Fruit fly (Drosophila melanogaster) whole organism, wandering third instar larva: ENCODE results near the gene trr.

ENCODE experiments used
- Abd-B ChIP-seq: fragments of >200 bp; optimal IDR thresholded peaks from 2 replicates; lab custom pipeline; 2017; ENCODE audit warnings: missing biosample characterization, missing genetic modification characterization
- CG32264 ChIP-seq: fragments of 200-800 bp; sonication (Bioruptor generic); optimal IDR thresholded peaks from 2 replicates; lab custom pipeline; 2016; ENCODE audit warnings: missing biosample characterization, missing genetic modification characterization
- CG9705 ChIP-seq: fragments of 200-800 bp; sonication (Bioruptor generic); optimal IDR thresholded peaks from 2 replicates; lab custom pipeline; 2018; ENCODE audit warnings: missing biosample characterization, mild to moderate bottlenecking, missing genetic modification characterization
- CrebA ChIP-seq: fragments of 200-800 bp; sonication (Bioruptor generic); optimal IDR thresholded peaks from 2 replicates; lab custom pipeline; 2016; ENCODE audit warnings: missing biosample characterization, mild to moderate bottlenecking, missing genetic modification characterization, borderline replicate concordance
- Dfd ChIP-seq: fragments of >200 bp; optimal IDR thresholded peaks from 2 replicates; lab custom pipeline; 2017; ENCODE audit warnings: missing biosample characterization, missing genetic modification characterization
- Dif ChIP-seq: fragments of 200-275, 200-300 bp; sonication (Bioruptor generic); optimal IDR thresholded peaks from 2 replicates; lab custom pipeline; 2018; ENCODE audit warnings: missing biosample characterization, missing genetic modification characterization; ENCODE audit not compliant: partially characterized antibody
- GATAd ChIP-seq: sonication (Bioruptor generic); optimal IDR thresholded peaks from 2 replicates; lab custom pipeline; 2016; ENCODE audit warnings: missing biosample characterization, missing genetic modification characterization
- HLH106 ChIP-seq: fragments of 200-800 bp; optimal IDR thresholded peaks from 3 replicates; lab custom pipeline; 2019; ENCODE audit warnings: missing biosample characterization, mild to moderate bottlenecking, missing genetic modification characterization, moderate library complexity
- Hnf4 ChIP-seq: fragments of 200-800 bp; sonication (Bioruptor generic); optimal IDR thresholded peaks from 2 replicates; lab custom pipeline; 2016; ENCODE audit warnings: missing biosample characterization, mild to moderate bottlenecking, missing genetic modification characterization
- Hr78 ChIP-seq: fragments of >200 bp; optimal IDR thresholded peaks from 2 replicates; lab custom pipeline; 2017; ENCODE audit warnings: missing biosample characterization, missing genetic modification characterization
- Hr83 ChIP-seq: fragments of 200-300 bp; sonication (Bioruptor generic); optimal IDR thresholded peaks from 2 replicates; lab custom pipeline; 2016; ENCODE audit warnings: missing biosample characterization, mild to moderate bottlenecking, missing genetic modification characterization, moderate library complexity; ENCODE audit not compliant: poor library complexity, severe bottlenecking
- Jra ChIP-seq: sonication (Bioruptor generic); optimal IDR thresholded peaks from 2 replicates; lab custom pipeline; 2016; ENCODE audit warnings: missing biosample characterization, missing genetic modification characterization
- Mio ChIP-seq: sonication (Bioruptor generic); optimal IDR thresholded peaks from 2 replicates; lab custom pipeline; 2016; ENCODE audit warnings: missing biosample characterization, missing genetic modification characterization
- Myc ChIP-seq: fragments of >200 bp; optimal IDR thresholded peaks from 2 replicates; lab custom pipeline; 2017
- N ChIP-seq: fragments of >200 bp; optimal IDR thresholded peaks from 2 replicates; lab custom pipeline; 2018; ENCODE audit warnings: missing biosample characterization, missing external identifiers, missing genetic modification characterization
- OdsH ChIP-seq: fragments of 200-800 bp; sonication (Bioruptor generic); optimal IDR thresholded peaks from 2 replicates; lab custom pipeline; 2016; ENCODE audit warnings: missing biosample characterization, mild to moderate bottlenecking, missing genetic modification characterization
- Rel ChIP-seq, 2 experiments: fragments of 200-800 bp; sonication (Bioruptor generic) in 1 of 2; optimal IDR thresholded peaks; 2 replicates in 1 of 2; 3 replicates in 1 of 2; lab custom pipeline; 2016 to 2019; ENCODE audit warnings: mild to moderate bottlenecking in 2 of 2, missing biosample characterization in 2 of 2, missing genetic modification characterization in 2 of 2, moderate library complexity in 1 of 2
- Sp1 ChIP-seq: fragments of 200-800 bp; sonication (Bioruptor generic); optimal IDR thresholded peaks from 3 replicates; lab custom pipeline; 2019; ENCODE audit warnings: missing biosample characterization, mild to moderate bottlenecking, missing genetic modification characterization, moderate library complexity
- Vsx2 ChIP-seq: fragments of 200-300, 225-300 bp; sonication (Bioruptor generic); optimal IDR thresholded peaks from 2 replicates; lab custom pipeline; 2018; ENCODE audit warnings: missing biosample characterization, missing genetic modification characterization; ENCODE audit not compliant: partially characterized antibody
- br ChIP-seq: fragments of 200-800 bp; sonication (Bioruptor generic); optimal IDR thresholded peaks from 2 replicates; lab custom pipeline; 2016; ENCODE audit warnings: missing biosample characterization, missing genetic modification characterization
- brk ChIP-seq: fragments of 200-800 bp; sonication (Bioruptor generic); optimal IDR thresholded peaks from 2 replicates; lab custom pipeline; 2016; ENCODE audit warnings: missing biosample characterization, mild to moderate bottlenecking, missing genetic modification characterization
- dl ChIP-seq, 2 experiments: fragments of 175-275, 200-275 bp in 1 of 2; fragments of 200-275 bp in 1 of 2; sonication (Bioruptor generic); optimal IDR thresholded peaks; lab custom pipeline; 2018; ENCODE audit warnings: mild to moderate bottlenecking in 2 of 2, missing biosample characterization in 2 of 2, missing genetic modification characterization in 2 of 2, moderate library complexity in 2 of 2; ENCODE audit not compliant: partially characterized antibody in 2 of 2, insufficient read depth in 1 of 2
- dmrt93B ChIP-seq: fragments of 200-800 bp; sonication (Bioruptor generic); optimal IDR thresholded peaks from 2 replicates; lab custom pipeline; 2018; ENCODE audit warnings: missing biosample characterization, mild to moderate bottlenecking, missing genetic modification characterization
- dsf ChIP-seq: sonication (Bioruptor generic); optimal IDR thresholded peaks from 2 replicates; lab custom pipeline; 2016; ENCODE audit warnings: missing biosample characterization, missing genetic modification characterization, borderline replicate concordance
- ey ChIP-seq: fragments of 200-800 bp; sonication (Bioruptor generic); optimal IDR thresholded peaks from 2 replicates; lab custom pipeline; 2016; ENCODE audit warnings: missing biosample characterization, missing genetic modification characterization
- foxo ChIP-seq, 2 experiments: fragments of 200-800 bp; sonication (Bioruptor generic); optimal IDR thresholded peaks; 2 replicates in 1 of 2; 3 replicates in 1 of 2; lab custom pipeline; 2016 to 2017; ENCODE audit warnings: missing biosample characterization in 2 of 2, missing genetic modification characterization in 2 of 2
- fru ChIP-seq: fragments of 200-800 bp; sonication (Bioruptor generic); optimal IDR thresholded peaks from 3 replicates; lab custom pipeline; 2016; ENCODE audit warnings: missing biosample characterization, mild to moderate bottlenecking, missing genetic modification characterization
- h ChIP-seq: fragments of 200-800 bp; sonication (Bioruptor generic); optimal IDR thresholded peaks from 3 replicates; lab custom pipeline; 2016; ENCODE audit warnings: missing biosample characterization, mild to moderate bottlenecking, missing genetic modification characterization
- jim ChIP-seq: fragments of 175-275, 200-325 bp; sonication (Bioruptor generic); optimal IDR thresholded peaks from 2 replicates; lab custom pipeline; 2016; ENCODE audit warnings: missing biosample characterization, mild to moderate bottlenecking, missing genetic modification characterization
- lola ChIP-seq: fragments of >200 bp; optimal IDR thresholded peaks from 2 replicates; lab custom pipeline; 2017; ENCODE audit warnings: missing biosample characterization, missing genetic modification characterization
- pan ChIP-seq: fragments of >200 bp; optimal IDR thresholded peaks from 2 replicates; lab custom pipeline; 2017
- psq ChIP-seq: fragments of 200-800 bp; sonication (Bioruptor generic); optimal IDR thresholded peaks from 3 replicates; lab custom pipeline; 2017; ENCODE audit warnings: missing biosample characterization, mild to moderate bottlenecking, missing genetic modification characterization, moderate library complexity
- rgr ChIP-seq: fragments of 200-800 bp; sonication (Bioruptor generic); optimal IDR thresholded peaks from 3 replicates; lab custom pipeline; 2016; ENCODE audit warnings: missing biosample characterization, mild to moderate bottlenecking, missing genetic modification characterization
- sage ChIP-seq: fragments of 200-800 bp; sonication (Bioruptor generic); optimal IDR thresholded peaks from 2 replicates; lab custom pipeline; 2016; ENCODE audit warnings: missing biosample characterization, mild to moderate bottlenecking, missing genetic modification characterization
- sv ChIP-seq: fragments of 200-800 bp; sonication (Bioruptor generic); optimal IDR thresholded peaks from 3 replicates; lab custom pipeline; 2016; ENCODE audit warnings: missing biosample characterization, missing genetic modification characterization
- tai ChIP-seq: sonication (Bioruptor generic); optimal IDR thresholded peaks from 2 replicates; lab custom pipeline; 2016; ENCODE audit warnings: missing biosample characterization, missing genetic modification characterization
- usp ChIP-seq: fragments of >200 bp; optimal IDR thresholded peaks from 2 replicates; lab custom pipeline; 2017; ENCODE audit warnings: missing biosample characterization, missing genetic modification characterization
- woc ChIP-seq: sonication (Bioruptor generic); optimal IDR thresholded peaks from 2 replicates; lab custom pipeline; 2016; ENCODE audit warnings: missing biosample characterization, mild to moderate bottlenecking, missing genetic modification characterization

Gene trr

dm6 chrX:1868586-1869111 is 21.1 kb downstream of the trr start, which contains the start of the genes CG14803 and Pex5:
Gene CG14803, plus strand, starts transcription at chrX:1868870.
Gene Pex5, minus strand, starts transcription at chrX:1869061.
- TF ChIP-seq CG9705 (GFP tag; lab: Kevin White, UChicago) = no peak
- TF ChIP-seq sage (GFP tag; lab: Kevin White, UChicago) = no peak
- no peak for TF ChIP-seq tai (GFP tag; lab: Kevin White, UChicago)
- TF ChIP-seq Sp1 = peak; percentile 23
- no peak for TF ChIP-seq Dfd
- TF ChIP-seq Hnf4 (GFP tag; lab: Kevin White, UChicago) = no peak
- no peak for TF ChIP-seq GATAd
- no peak for TF ChIP-seq h (GFP tag; lab: Kevin White, UChicago)
- TF ChIP-seq psq (GFP tag; lab: Kevin White, UChicago) = peak; percentile 16
- no peak for TF ChIP-seq dmrt93B
- no peak for TF ChIP-seq OdsH (GFP tag; lab: Kevin White, UChicago)
- TF ChIP-seq Dif = no peak
- no peak for TF ChIP-seq Rel (GFP tag; optimal IDR thresholded peaks at IDR 0.05; lab: Kevin White, UChicago)
- peak; percentile 37 for TF ChIP-seq Rel (tag; optimal IDR thresholded peaks at IDR 0.05; lab: Kevin White, UChicago)
- TF ChIP-seq CrebA (GFP tag; lab: Kevin White, UChicago) = no peak
- TF ChIP-seq, all 38 proteins: peak for 3

- peak; percentile 56 for TF ChIP-seq Myc
- no peak for TF ChIP-seq Hr83 (GFP tag; lab: Kevin White, UChicago)
- no peak for TF ChIP-seq dmrt93B
- no peak for TF ChIP-seq HLH106 (tag; lab: Kevin White, UChicago)
- no peak for TF ChIP-seq GATAd
- TF ChIP-seq sv (GFP tag; lab: Kevin White, UChicago) = no peak
- no peak for TF ChIP-seq Sp1
Observed at dm6 chrX:1865673-1866072, 24.1 kb downstream of the trr start, which contains the start of the genes Gcna and MED18. Gene Gcna, minus strand, starts transcription at chrX:1865835. Gene MED18, plus strand, starts transcription at chrX:1865909.

dm6 chrX:1861620-1862184 is 28.0 kb downstream of the trr start, which contains the start of gene deltaCOP:
Gene deltaCOP, minus strand, starts transcription at chrX:1861790.
- TF ChIP-seq Vsx2 (GFP tag; lab: Kevin White, UChicago) = no peak
- no peak for TF ChIP-seq Hnf4 (GFP tag; lab: Kevin White, UChicago)
- TF ChIP-seq Abd-B (GFP tag; lab: Kevin White, UChicago) = no peak
- no peak for TF ChIP-seq Rel (GFP tag; optimal IDR thresholded peaks at IDR 0.05; lab: Kevin White, UChicago)
- peak; percentile 65 for TF ChIP-seq Rel (tag; optimal IDR thresholded peaks at IDR 0.05; lab: Kevin White, UChicago)
- no peak for TF ChIP-seq Hr78 (GFP tag; lab: Kevin White, UChicago)
- TF ChIP-seq HLH106 (tag; lab: Kevin White, UChicago) = peak; percentile 81
- TF ChIP-seq GATAd = no peak
- TF ChIP-seq jim (GFP tag; lab: Kevin White, UChicago) = no peak
- TF ChIP-seq ey (GFP tag; lab: Kevin White, UChicago) = peak; percentile 91
- TF ChIP-seq rgr = peak; percentile 91
- peak; percentile 97 for TF ChIP-seq woc (GFP tag; lab: Kevin White, UChicago)
- no peak for TF ChIP-seq N (GFP tag; lab: Kevin White, UChicago)
- peak; percentile 51 for TF ChIP-seq CG9705 (GFP tag; lab: Kevin White, UChicago)
- TF ChIP-seq Dfd = no peak
- no peak for TF ChIP-seq lola (GFP tag; lab: Kevin White, UChicago)
- no peak for TF ChIP-seq dmrt93B
- peak; percentile 53 for TF ChIP-seq CG32264 (GFP tag; lab: Kevin White, UChicago)
- TF ChIP-seq Hr83 (GFP tag; lab: Kevin White, UChicago) = peak; percentile 56
- no peak for TF ChIP-seq pan
- TF ChIP-seq Mio (GFP tag; lab: Kevin White, UChicago) = peak; percentile 39
- TF ChIP-seq fru (GFP tag; lab: Kevin White, UChicago) = no peak
- TF ChIP-seq brk (GFP tag; lab: Kevin White, UChicago) = no peak
- peak; percentile 87 for TF ChIP-seq OdsH (GFP tag; lab: Kevin White, UChicago)
- TF ChIP-seq Dif = no peak
- no peak for TF ChIP-seq sage (GFP tag; lab: Kevin White, UChicago)
- peak; percentile 82 for TF ChIP-seq psq (GFP tag; lab: Kevin White, UChicago)
- peak; percentile 89 for TF ChIP-seq br (GFP tag; lab: Kevin White, UChicago)
- no peak for TF ChIP-seq tai (GFP tag; lab: Kevin White, UChicago)
- TF ChIP-seq dl (GFP tag; optimal IDR thresholded peaks at IDR 0.05; lab: Kevin White, UChicago; ENCODE audit: insufficient read depth in 1 of 2, partially characterized antibody in 2 of 2) = no peak
- TF ChIP-seq sv (GFP tag; lab: Kevin White, UChicago) = peak; percentile 79
- no peak for TF ChIP-seq dsf (GFP tag; lab: Kevin White, UChicago)
- peak; percentile 19 to 92 for TF ChIP-seq foxo (GFP tag; optimal IDR thresholded peaks at IDR 0.05; lab: Kevin White, UChicago)
- peak; percentile 93 for TF ChIP-seq h (GFP tag; lab: Kevin White, UChicago)
- TF ChIP-seq usp (GFP tag; lab: Kevin White, UChicago) = no peak
- peak; percentile 40 for TF ChIP-seq Myc
- TF ChIP-seq CrebA (GFP tag; lab: Kevin White, UChicago) = no peak
- TF ChIP-seq Sp1 = peak; percentile 72
- no peak for TF ChIP-seq Jra (GFP tag; lab: Kevin White, UChicago)
- TF ChIP-seq, all 38 proteins: peak for 17
